Fruit fly (Drosophila melanogaster): ENCODE data around the gene CG14546.

CG14546 gene

dm6 chr3R:25888307-25889075, 33.9 kb downstream of the CG14546 start, which contains the start of gene Lnk (continued):
- TF ChIP-seq Hr3 (GFP tag; optimal IDR thresholded peaks at IDR 0.05) (no peak), Awh (GFP tag; IDR thresholded peaks at IDR 0.05) (no peak), sc (optimal IDR thresholded peaks at IDR 0.05) (no peak), sc (GFP tag; optimal IDR thresholded peaks at IDR 0.05) (no peak), repo (GFP tag; optimal IDR thresholded peaks at IDR 0.05) (no peak), Spps (tag; optimal IDR thresholded peaks at IDR 0.05) (no peak), bcd (GFP tag; optimal IDR thresholded peaks at IDR 0.05) (no peak), CG4854 (GFP tag; optimal IDR thresholded peaks at IDR 0.05) (no peak), CG15514 (GFP tag; optimal IDR thresholded peaks at IDR 0.05) (peak; percentile 76), unc-4 (GFP tag; IDR thresholded peaks at IDR 0.05; ENCODE audit: partially characterized antibody) (peak; percentile 91), nmo (GFP tag; optimal IDR thresholded peaks at IDR 0.05) (peak; percentile 51), Xbp1 (GFP tag; optimal IDR thresholded peaks at IDR 0.05) (peak; percentile 18), CG8359 (GFP tag; optimal IDR thresholded peaks at IDR 0.05; ENCODE audit: borderline replicate concordance) (no peak), tgo (GFP tag; IDR thresholded peaks at IDR 0.05) (no peak), lov (optimal IDR thresholded peaks at IDR 0.05) (no peak), lov (GFP tag; IDR thresholded peaks at IDR 0.05) (no peak), bigmax (GFP tag; optimal IDR thresholded peaks at IDR 0.05) (no peak), CG13424 (tag; optimal IDR thresholded peaks at IDR 0.05) (no peak), CG34224 (GFP tag; IDR thresholded peaks at IDR 0.05; ENCODE audit: partially characterized antibody) (peak; percentile 82), cg (GFP tag; optimal IDR thresholded peaks at IDR 0.05) (peak; percentile 98), Doc2 (GFP tag; IDR thresholded peaks at IDR 0.05) (no peak), org-1 (GFP tag; optimal IDR thresholded peaks at IDR 0.05) (no peak), MESR4 (GFP tag; optimal IDR thresholded peaks at IDR 0.05) (peak; percentile 95), inv (GFP tag; IDR thresholded peaks at IDR 0.05; ENCODE audit: partially characterized antibody) (peak; percentile 83), seq (GFP tag; IDR thresholded peaks at IDR 0.05) (no peak), CG14710 (tag; optimal IDR thresholded peaks at IDR 0.05) (peak; percentile 54), esg (GFP tag; conservative IDR thresholded peaks at IDR 0.05) (no peak), CG30020 (tag; optimal IDR thresholded peaks at IDR 0.05) (peak; percentile 12), CG11723 (GFP tag; optimal IDR thresholded peaks at IDR 0.05) (no peak), Hmx (GFP tag; optimal IDR thresholded peaks at IDR 0.05) (no peak), Vsx1 (GFP tag; optimal IDR thresholded peaks at IDR 0.05) (no peak), NfI (GFP tag; optimal IDR thresholded peaks at IDR 0.05) (peak; percentile 13), sisA (GFP tag; IDR thresholded peaks at IDR 0.05) (no peak), dmrt99B (tag; optimal IDR thresholded peaks at IDR 0.05) (no peak), H2.0 (GFP tag; IDR thresholded peaks at IDR 0.05) (no peak; the same call in 1 of the 2 replicates), CG10147 (GFP tag; optimal IDR thresholded peaks at IDR 0.05) (no peak), vnd (GFP tag; IDR thresholded peaks at IDR 0.05; ENCODE audit: partially characterized antibody) (peak; percentile 78), CG14860 (GFP tag; IDR thresholded peaks at IDR 0.05; ENCODE audit: partially characterized antibody) (peak; percentile 67; the same call in 2 of the 3 replicates), Lhr (GFP tag; optimal IDR thresholded peaks at IDR 0.05) (peak; percentile 89), fd102C (GFP tag; optimal IDR thresholded peaks at IDR 0.05) (no peak), CG6765 (GFP tag; optimal IDR thresholded peaks at IDR 0.05) (no peak), jumu (GFP tag; optimal IDR thresholded peaks at IDR 0.05) (no peak), abd-A (tag; optimal IDR thresholded peaks at IDR 0.05) (no peak), tup (GFP tag; optimal IDR thresholded peaks at IDR 0.05) (no peak), CG11398 (GFP tag; optimal IDR thresholded peaks at IDR 0.05) (no peak), CG10462 (GFP tag; optimal IDR thresholded peaks at IDR 0.05) (no peak), Rx (GFP tag; IDR thresholded peaks at IDR 0.05) (no peak), CG17829 (tag; optimal IDR thresholded peaks at IDR 0.05) (peak; percentile 46), CG12769 (tag; optimal IDR thresholded peaks at IDR 0.05) (no peak)

Measured in whole organism, embryonic.